Worm (Caenorhabditis elegans) whole organism, L3 larva: Measurements from ENCODE around the gene clec-187.

ENCODE experiments used
- R02D3.7 ChIP-seq: fragments of 150-350 bp; optimal IDR thresholded peaks from 2 replicates; lab custom pipeline; 2014; ENCODE audit warnings: missing biosample characterization, missing genetic modification characterization
- fos-1 ChIP-seq: fragments of 150-350 bp; optimal IDR thresholded peaks from 2 replicates; lab custom pipeline; 2014; ENCODE audit warnings: missing biosample characterization, missing genetic modification characterization
- ztf-11 ChIP-seq: fragments of 150-350 bp; optimal IDR thresholded peaks from 2 replicates; lab custom pipeline; 2014; ENCODE audit warnings: missing biosample characterization, missing genetic modification characterization

ce11 chrIV:12833698-12834416, 37.4 kb downstream of the clec-187 start:
- no peak for TF ChIP-seq fos-1 (tag; lab: Kevin White, UChicago)
- no peak for TF ChIP-seq ztf-11
- no peak for TF ChIP-seq R02D3.7
